Worm (Caenorhabditis elegans) whole organism, L1 larva: ENCODE results near the gene pqn-70.

Experiments used
- C34B4.2 ChIP-seq: sonication (generic microtip); optimal IDR thresholded peaks from 2 replicates; lab custom pipeline; 2017; ENCODE audit warnings: mild to moderate bottlenecking, missing genetic modification characterization, missing compliant biosample characterization
- ces-1 ChIP-seq: fragments of 150-350 bp; optimal IDR thresholded peaks from 2 replicates; lab custom pipeline; 2014; ENCODE audit warnings: missing biosample characterization, missing genetic modification reagents, missing genetic modification characterization
- fos-1 ChIP-seq: fragments of 150-350 bp; optimal IDR thresholded peaks from 2 replicates; lab custom pipeline; 2014; ENCODE audit warnings: missing biosample characterization, missing genetic modification characterization
- mep-1 ChIP-seq: fragments of 150-350 bp; optimal IDR thresholded peaks from 2 replicates; lab custom pipeline; 2014; ENCODE audit warnings: missing biosample characterization, missing genetic modification characterization

ce11 chrV:11206467-11206866 lies 22.0 kb downstream of the pqn-70 start:
- TF ChIP-seq mep-1 (tag; lab: Kevin White, UChicago) (no peak), fos-1 (tag; lab: Kevin White, UChicago) (no peak), C34B4.2 (tag; lab: Kevin White, UChicago) (no peak), ces-1 (GFP tag; lab: Kevin White, UChicago) (no peak)
